Fruit fly (Drosophila melanogaster): ENCODE measurements around the gene eIF3g1.
A peak's percentile ranks its signal among the peaks of the same experiment; 100 is the strongest.

Gene eIF3g1

dm6 chrX:2619651-2620050 is 9.5 kb upstream of the eIF3g1 start, which contains the start of the genes Tsp3A and Seipin (continued):
- TF ChIP-seq schlank (tag; optimal IDR thresholded peaks at IDR 0.05) = peak; percentile 87
- peak; percentile 77 for TF ChIP-seq CG2712 (tag; optimal IDR thresholded peaks at IDR 0.05)
- peak; percentile 72; the same call in 1 of the 2 replicates for TF ChIP-seq bowl (GFP tag; IDR thresholded peaks at IDR 0.05)
- TF ChIP-seq CG8290 (GFP tag; optimal IDR thresholded peaks at IDR 0.05) = peak; percentile 35
- TF ChIP-seq CG8290 (tag; optimal IDR thresholded peaks at IDR 0.05) = peak in 1 of 2 experiments; percentile 98
- no peak for TF ChIP-seq CG7271 (tag; optimal IDR thresholded peaks at IDR 0.05)
- peak; percentile 82 for TF ChIP-seq HLH54F (GFP tag; optimal IDR thresholded peaks at IDR 0.05)
- peak; percentile 27 for TF ChIP-seq gfzf (GFP tag; optimal IDR thresholded peaks at IDR 0.05)
- TF ChIP-seq tio (GFP tag; optimal IDR thresholded peaks at IDR 0.05) = no peak
- TF ChIP-seq zen2 (GFP tag; IDR thresholded peaks at IDR 0.05; ENCODE audit: partially characterized antibody) = peak; percentile 16; the same call in 1 of the 3 replicates
- peak; percentile 77 for TF ChIP-seq Myb (GFP tag; optimal IDR thresholded peaks at IDR 0.05)
- TF ChIP-seq Dip2 (GFP tag; IDR thresholded peaks at IDR 0.05) = no peak
- TF ChIP-seq al (GFP tag; IDR thresholded peaks at IDR 0.05) = peak; percentile 80
- no peak for TF ChIP-seq jing (GFP tag; optimal IDR thresholded peaks at IDR 0.05)
- peak; percentile 77 for TF ChIP-seq D19B (GFP tag; optimal IDR thresholded peaks at IDR 0.05)
- peak; percentile 70 for TF ChIP-seq CG13287 (GFP tag; IDR thresholded peaks at IDR 0.05; ENCODE audit: partially characterized antibody)
- TF ChIP-seq onecut (GFP tag; IDR thresholded peaks at IDR 0.05) = peak; percentile 81
- peak; percentile 47 for TF ChIP-seq Bdp1 (GFP tag; optimal IDR thresholded peaks at IDR 0.05)
- TF ChIP-seq cad (GFP tag; optimal IDR thresholded peaks at IDR 0.05) = no peak
- TF ChIP-seq ci (GFP tag; IDR thresholded peaks at IDR 0.05) = peak; percentile 92
- TF ChIP-seq exex (tag; optimal IDR thresholded peaks at IDR 0.05) = peak; percentile 95
- peak; percentile 29; the same call in 1 of the 2 replicates for TF ChIP-seq amos (GFP tag; IDR thresholded peaks at IDR 0.05; ENCODE audit: partially characterized antibody)
- peak; percentile 65 for TF ChIP-seq ftz-f1 (GFP tag; optimal IDR thresholded peaks at IDR 0.05)
- TF ChIP-seq CG12236 (GFP tag; optimal IDR thresholded peaks at IDR 0.05) = peak; percentile 12
- peak; percentile 56 for TF ChIP-seq CG18476 (GFP tag; optimal IDR thresholded peaks at IDR 0.05)
- TF ChIP-seq CG8359 (GFP tag; optimal IDR thresholded peaks at IDR 0.05; ENCODE audit: borderline replicate concordance) = peak; percentile 31
- TF ChIP-seq en (GFP tag; optimal IDR thresholded peaks at IDR 0.05) = peak; percentile 52
- peak; percentile 27 for TF ChIP-seq Hr3 (GFP tag; optimal IDR thresholded peaks at IDR 0.05)
- peak; percentile 82; the same call in 2 of the 3 replicates for TF ChIP-seq ken (GFP tag; IDR thresholded peaks at IDR 0.05)
- TF ChIP-seq CG31441 (GFP tag; IDR thresholded peaks at IDR 0.05) = no peak; the same call in 1 of the 2 replicates

dm6 chrX:2617417-2617816 is 7.3 kb upstream of the eIF3g1 start:
- TF ChIP-seq trh (GFP tag; optimal IDR thresholded peaks at IDR 0.05) (no peak), Dp (GFP tag; optimal IDR thresholded peaks at IDR 0.05) (peak; percentile 77), CG12219 (GFP tag; optimal IDR thresholded peaks at IDR 0.05) (no peak), slp2 (GFP tag; optimal IDR thresholded peaks at IDR 0.05) (no peak), kni (GFP tag; optimal IDR thresholded peaks at IDR 0.05) (no peak), Vsx1 (GFP tag; optimal IDR thresholded peaks at IDR 0.05) (no peak), zfh2 (GFP tag; optimal IDR thresholded peaks at IDR 0.05) (no peak), CG11723 (GFP tag; optimal IDR thresholded peaks at IDR 0.05) (no peak), Lhr (GFP tag; optimal IDR thresholded peaks at IDR 0.05) (peak; percentile 49), dati (GFP tag; IDR thresholded peaks at IDR 0.05) (no peak), CG8924 (tag; optimal IDR thresholded peaks at IDR 0.05) (no peak), BEAF-32 (GFP tag; optimal IDR thresholded peaks at IDR 0.05) (peak; percentile 5), CG9797 (GFP tag; optimal IDR thresholded peaks at IDR 0.05) (peak; percentile 32), Fer1 (GFP tag; optimal IDR thresholded peaks at IDR 0.05) (no peak), hbn (GFP tag; IDR thresholded peaks at IDR 0.05; ENCODE audit: partially characterized antibody) (no peak), Lim3 (GFP tag; IDR thresholded peaks at IDR 0.05) (no peak), gfzf (GFP tag; optimal IDR thresholded peaks at IDR 0.05) (peak; percentile 70), CG11093 (GFP tag; IDR thresholded peaks at IDR 0.05) (no peak), pzg (GFP tag; optimal IDR thresholded peaks at IDR 0.05) (peak; percentile 68)
